Worm (Caenorhabditis elegans): Measurements from ENCODE around the gene fkh-3.

DNA sequence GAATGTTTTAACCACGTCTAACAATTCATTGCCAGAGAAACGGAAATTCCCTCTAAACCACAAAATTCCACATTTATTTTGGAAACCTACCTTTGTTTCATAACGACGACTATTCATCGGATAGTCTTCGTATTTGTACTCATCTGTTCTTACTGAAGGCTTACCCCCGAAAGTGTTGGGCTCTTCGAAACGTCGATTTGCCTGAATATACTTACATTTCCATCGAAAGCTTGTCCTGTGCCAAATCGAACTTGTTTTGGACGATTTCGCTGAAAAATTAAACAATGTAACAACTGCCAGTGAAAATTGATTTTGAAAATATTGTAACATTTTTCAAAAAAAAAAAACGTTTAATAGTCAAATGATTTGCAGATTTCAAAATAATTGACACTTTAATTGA is 39.3 kb upstream of the fkh-3 start, which contains the start of gene F02D10.3:
- no peak for TF ChIP-seq dmd-4 (tag; optimal IDR thresholded peaks at IDR 0.05)
- no peak for TF ChIP-seq unc-39 (tag; optimal IDR thresholded peaks at IDR 0.05)
- no peak for TF ChIP-seq blmp-1 (tag; optimal IDR thresholded peaks at IDR 0.05; ENCODE audit: insufficient read depth)
- no peak for TF ChIP-seq fos-1 (tag; optimal IDR thresholded peaks at IDR 0.05)
- TF ChIP-seq ztf-11 (tag; optimal IDR thresholded peaks at IDR 0.05): no peak
- no peak for TF ChIP-seq egl-27 (tag; optimal IDR thresholded peaks at IDR 0.05)
- no peak for TF ChIP-seq elt-1 (tag; optimal IDR thresholded peaks at IDR 0.05)
- TF ChIP-seq lin-13 (GFP tag; optimal IDR thresholded peaks at IDR 0.05): no peak
- no peak for TF ChIP-seq nhr-21 (tag; optimal IDR thresholded peaks at IDR 0.05)
- no peak for TF ChIP-seq ceh-82 (tag; optimal IDR thresholded peaks at IDR 0.05)

All from whole organism, L2 larva.